Worm (Caenorhabditis elegans) whole organism, late embryonic: ENCODE measurements around the gene mdt-26.

Experiments used
- F13H6.1 ChIP-seq: sonication (generic microtip); optimal IDR thresholded peaks from 2 replicates; lab custom pipeline; 2016; ENCODE audit warnings: missing genetic modification characterization, missing compliant biosample characterization
- ama-1 ChIP-seq: fragments of 150-350 bp; optimal IDR thresholded peaks from 2 replicates; lab custom pipeline; 2014
- ceh-14 ChIP-seq: sonication (generic microtip); optimal IDR thresholded peaks from 2 replicates; lab custom pipeline; 2016; ENCODE audit warnings: missing genotype, missing genetic modification characterization, missing compliant biosample characterization
- ceh-24 ChIP-seq: sonication (generic microtip); optimal IDR thresholded peaks from 2 replicates; lab custom pipeline; 2016; ENCODE audit warnings: mild to moderate bottlenecking, missing genetic modification characterization, missing compliant biosample characterization
- ceh-31 ChIP-seq: sonication (generic microtip); optimal IDR thresholded peaks from 2 replicates; lab custom pipeline; 2016; ENCODE audit warnings: missing genetic modification characterization, missing compliant biosample characterization
- ceh-34 ChIP-seq: sonication (generic microtip); optimal IDR thresholded peaks from 2 replicates; lab custom pipeline; 2016; ENCODE audit warnings: mild to moderate bottlenecking, missing genetic modification characterization, missing compliant biosample characterization
- ceh-9 ChIP-seq: sonication (generic microtip); optimal IDR thresholded peaks from 2 replicates; lab custom pipeline; 2016; ENCODE audit warnings: mild to moderate bottlenecking, missing genetic modification characterization, inconsistent platforms, missing compliant biosample characterization
- dve-1 ChIP-seq: sonication (generic microtip); optimal IDR thresholded peaks from 2 replicates; lab custom pipeline; 2017; ENCODE audit warnings: antibody characterized with exemption, mild to moderate bottlenecking, missing genetic modification characterization, missing compliant biosample characterization
- nhr-11 ChIP-seq: fragments of 150-350 bp; optimal IDR thresholded peaks from 2 replicates; lab custom pipeline; 2014; ENCODE audit warnings: missing biosample characterization, missing genetic modification characterization
- pha-4 ChIP-seq: fragments of 150-350 bp; optimal IDR thresholded peaks from 2 replicates; lab custom pipeline; 2018; ENCODE audit warnings: missing biosample characterization, missing genetic modification reagents, missing genetic modification characterization
- pqm-1 ChIP-seq: sonication (generic microtip); optimal IDR thresholded peaks from 2 replicates; lab custom pipeline; 2016; ENCODE audit warnings: missing genetic modification characterization, missing compliant biosample characterization
- ttx-3 ChIP-seq: sonication (generic microtip); optimal IDR thresholded peaks from 2 replicates; lab custom pipeline; 2016; ENCODE audit warnings: missing genetic modification reagents, missing genetic modification characterization, missing compliant biosample characterization

DNA sequence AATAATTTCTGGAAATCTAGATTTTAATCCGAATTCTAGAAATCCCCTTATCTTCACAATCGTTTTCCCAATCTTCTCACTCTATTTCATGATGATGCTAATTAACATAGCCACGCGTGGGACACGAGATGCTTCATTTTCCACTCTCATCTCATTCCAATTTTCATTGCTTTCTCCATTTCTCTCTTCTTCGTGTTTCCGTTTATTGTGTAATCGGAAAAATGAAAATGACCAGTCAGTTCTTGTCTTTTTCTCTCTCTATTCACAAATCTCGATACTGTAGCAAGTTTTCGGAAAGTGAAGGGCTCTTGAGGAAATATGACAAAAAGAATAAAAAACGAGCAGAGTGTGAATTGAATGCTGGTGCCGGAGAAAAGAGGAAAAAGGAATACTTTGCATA lies 43.5 kb downstream of the mdt-26 start:
- TF ChIP-seq ceh-9 (no peak), ceh-14 (no peak), ttx-3 (no peak), dve-1 (tag; lab: Kevin White, UChicago) (no peak), ceh-31 (tag; lab: Kevin White, UChicago) (no peak), ceh-24 (tag; lab: Kevin White, UChicago) (no peak), pqm-1 (no peak), ceh-34 (tag; lab: Kevin White, UChicago) (no peak), pha-4 (tag; lab: Kevin White, UChicago) (no peak), nhr-11 (tag; lab: Kevin White, UChicago) (no peak), ama-1 (lab: Kevin White, UChicago) (no peak), F13H6.1 (no peak)
